Worm (Caenorhabditis elegans): ENCODE measurements around the gene F30H5.5.
"Not testable (repeated sequence)": the region's sequence is repeated elsewhere in the genome, so short reads cannot be mapped to it uniquely, and the experiment has no call there.

DNA sequence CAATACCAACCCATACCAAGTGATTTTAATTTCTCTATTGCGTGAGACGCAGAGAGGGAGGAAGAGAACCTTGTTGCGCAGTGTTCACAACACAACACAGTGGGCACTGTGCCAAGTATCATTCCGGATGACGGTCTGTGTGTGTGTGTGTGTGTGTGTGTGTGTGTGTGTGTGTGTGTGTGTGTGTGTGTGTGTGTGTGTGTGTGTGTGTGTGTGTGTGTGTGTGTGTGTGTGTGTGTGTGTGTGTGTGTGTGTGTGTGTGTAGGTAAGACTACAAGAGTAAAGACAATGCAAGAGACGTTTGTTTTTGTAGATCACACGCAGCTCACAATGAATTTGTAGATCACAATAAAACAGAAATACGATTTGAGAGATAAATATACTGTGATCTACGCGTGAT lies 43.0 kb upstream of the F30H5.5 start:
- not testable (repeated sequence) for TF ChIP-seq nhr-12 (tag; optimal IDR thresholded peaks at IDR 0.05); pha-4 (tag; optimal IDR thresholded peaks at IDR 0.05); unc-62 (GFP tag; optimal IDR thresholded peaks at IDR 0.05); nhr-76 (tag; optimal IDR thresholded peaks at IDR 0.05); ztf-11 (tag; optimal IDR thresholded peaks at IDR 0.05); nhr-28 (tag; optimal IDR thresholded peaks at IDR 0.05); elt-3 (tag; optimal IDR thresholded peaks at IDR 0.05)
